Worm (Caenorhabditis elegans) whole organism, late embryonic: ENCODE measurements around the gene F23F12.12.

Source experiments
- K02D7.2 ChIP-seq: sonication (generic microtip); optimal IDR thresholded peaks from 2 replicates; lab custom pipeline; 2017; ENCODE audit warnings: mild to moderate bottlenecking, missing genetic modification characterization, missing compliant biosample characterization
- Y22D7AL.16 ChIP-seq: sonication (generic microtip); optimal IDR thresholded peaks from 2 replicates; lab custom pipeline; 2016; ENCODE audit warnings: missing genetic modification characterization, missing compliant biosample characterization
- ahr-1 ChIP-seq: sonication (generic microtip); optimal IDR thresholded peaks from 2 replicates; lab custom pipeline; 2016; ENCODE audit warnings: missing genetic modification characterization, missing compliant biosample characterization
- ama-1 ChIP-seq: fragments of 150-350 bp; optimal IDR thresholded peaks from 2 replicates; lab custom pipeline; 2014
- ceh-14 ChIP-seq: sonication (generic microtip); optimal IDR thresholded peaks from 2 replicates; lab custom pipeline; 2016; ENCODE audit warnings: missing genotype, missing genetic modification characterization, missing compliant biosample characterization
- ceh-18 ChIP-seq: sonication (generic microtip); optimal IDR thresholded peaks from 2 replicates; lab custom pipeline; 2016; ENCODE audit warnings: missing genetic modification characterization, missing compliant biosample characterization
- ceh-19 ChIP-seq: fragments of 200-800 bp; sonication (Bioruptor generic); optimal IDR thresholded peaks from 2 replicates; lab custom pipeline; 2018; ENCODE audit warnings: mild to moderate bottlenecking, missing genetic modification characterization, missing compliant biosample characterization
- ceh-2 ChIP-seq: sonication (generic microtip); optimal IDR thresholded peaks from 2 replicates; lab custom pipeline; 2016; ENCODE audit warnings: missing genotype, missing genetic modification characterization, missing compliant biosample characterization
- ceh-30 ChIP-seq: fragments of 150-350 bp; optimal IDR thresholded peaks from 2 replicates; lab custom pipeline; 2014; ENCODE audit warnings: missing biosample characterization, missing genetic modification characterization
- ceh-31 ChIP-seq: sonication (generic microtip); optimal IDR thresholded peaks from 2 replicates; lab custom pipeline; 2016; ENCODE audit warnings: missing genetic modification characterization, missing compliant biosample characterization
- ceh-48 ChIP-seq: sonication (generic microtip); optimal IDR thresholded peaks from 2 replicates; lab custom pipeline; 2016; ENCODE audit warnings: missing genetic modification characterization, inconsistent platforms, missing compliant biosample characterization
- ceh-9 ChIP-seq: sonication (generic microtip); optimal IDR thresholded peaks from 2 replicates; lab custom pipeline; 2016; ENCODE audit warnings: mild to moderate bottlenecking, missing genetic modification characterization, inconsistent platforms, missing compliant biosample characterization
- dve-1 ChIP-seq: sonication (generic microtip); optimal IDR thresholded peaks from 2 replicates; lab custom pipeline; 2017; ENCODE audit warnings: antibody characterized with exemption, mild to moderate bottlenecking, missing genetic modification characterization, missing compliant biosample characterization
- ets-4 ChIP-seq: sonication (generic microtip); optimal IDR thresholded peaks from 2 replicates; lab custom pipeline; 2016; ENCODE audit warnings: missing genetic modification characterization, missing compliant biosample characterization
- eyg-1 ChIP-seq: sonication (generic microtip); optimal IDR thresholded peaks from 2 replicates; lab custom pipeline; 2016; ENCODE audit warnings: missing genotype, missing genetic modification characterization, missing compliant biosample characterization
- fax-1 ChIP-seq: sonication (generic microtip); optimal IDR thresholded peaks from 2 replicates; lab custom pipeline; 2016; ENCODE audit warnings: missing genotype, missing genetic modification characterization, missing compliant biosample characterization
- hlh-13 ChIP-seq: fragments of 200-800 bp; sonication (Bioruptor generic); optimal IDR thresholded peaks from 2 replicates; lab custom pipeline; 2018; ENCODE audit warnings: mild to moderate bottlenecking, missing genetic modification characterization, missing compliant biosample characterization
- hlh-15 ChIP-seq: sonication (generic microtip); optimal IDR thresholded peaks from 2 replicates; lab custom pipeline; 2016; ENCODE audit warnings: missing genetic modification characterization, missing compliant biosample characterization
- hlh-6 ChIP-seq: sonication (generic microtip); optimal IDR thresholded peaks from 2 replicates; lab custom pipeline; 2016; ENCODE audit warnings: missing genotype, missing genetic modification characterization, missing compliant biosample characterization
- lim-6 ChIP-seq: sonication (generic microtip); optimal IDR thresholded peaks from 2 replicates; lab custom pipeline; 2016; ENCODE audit warnings: missing genetic modification characterization, missing compliant biosample characterization
- nhr-11 ChIP-seq: fragments of 150-350 bp; optimal IDR thresholded peaks from 2 replicates; lab custom pipeline; 2014; ENCODE audit warnings: missing biosample characterization, missing genetic modification characterization
- nhr-232 ChIP-seq: sonication (generic microtip); optimal IDR thresholded peaks from 2 replicates; lab custom pipeline; 2016; ENCODE audit warnings: missing genetic modification characterization, missing compliant biosample characterization
- pax-1 ChIP-seq: fragments of 150-350 bp; optimal IDR thresholded peaks from 2 replicates; lab custom pipeline; 2014; ENCODE audit warnings: missing biosample characterization, missing genetic modification characterization
- ref-2 ChIP-seq: sonication (generic microtip); optimal IDR thresholded peaks from 2 replicates; lab custom pipeline; 2016; ENCODE audit warnings: missing genetic modification characterization, missing compliant biosample characterization
- rnt-1 ChIP-seq: sonication (generic microtip); optimal IDR thresholded peaks from 2 replicates; lab custom pipeline; 2016; ENCODE audit warnings: missing genetic modification characterization, missing compliant biosample characterization
- sox-4 ChIP-seq: sonication (generic microtip); optimal IDR thresholded peaks from 2 replicates; lab custom pipeline; 2017; ENCODE audit warnings: mild to moderate bottlenecking, missing genetic modification characterization, inconsistent platforms, missing compliant biosample characterization
- tbx-2 ChIP-seq: sonication (generic microtip); optimal IDR thresholded peaks from 2 replicates; lab custom pipeline; 2016; ENCODE audit warnings: missing genetic modification characterization, missing compliant biosample characterization
- tbx-7 ChIP-seq: sonication (generic microtip); optimal IDR thresholded peaks from 2 replicates; lab custom pipeline; 2016; ENCODE audit warnings: missing genotype, missing genetic modification characterization, missing compliant biosample characterization
- ttx-3 ChIP-seq: sonication (generic microtip); optimal IDR thresholded peaks from 2 replicates; lab custom pipeline; 2016; ENCODE audit warnings: missing genetic modification reagents, missing genetic modification characterization, missing compliant biosample characterization
- unc-86 ChIP-seq: sonication (generic microtip); optimal IDR thresholded peaks from 2 replicates; lab custom pipeline; 2016; ENCODE audit warnings: missing genetic modification characterization, missing compliant biosample characterization
- zip-5 ChIP-seq: sonication (generic microtip); optimal IDR thresholded peaks from 2 replicates; lab custom pipeline; 2016; ENCODE audit warnings: missing genetic modification characterization, missing compliant biosample characterization
- ztf-16 ChIP-seq: sonication (generic microtip); optimal IDR thresholded peaks from 2 replicates; lab custom pipeline; 2017; ENCODE audit warnings: missing genetic modification characterization, missing compliant biosample characterization

Gene F23F12.12

ce11 chrIII:6464113-6464571 is 43.8 kb upstream of the F23F12.12 start (continued):
- peak; percentile 47 for TF ChIP-seq ceh-2 (tag; lab: Kevin White, UChicago)
- TF ChIP-seq tbx-2: peak; percentile 74
- TF ChIP-seq tbx-7 (tag; lab: Kevin White, UChicago): no peak
- peak; percentile 83 for TF ChIP-seq ceh-18 (tag; lab: Kevin White, UChicago)
- TF ChIP-seq hlh-6: no peak
- TF ChIP-seq, all 69 proteins: peak for 24

DNA sequence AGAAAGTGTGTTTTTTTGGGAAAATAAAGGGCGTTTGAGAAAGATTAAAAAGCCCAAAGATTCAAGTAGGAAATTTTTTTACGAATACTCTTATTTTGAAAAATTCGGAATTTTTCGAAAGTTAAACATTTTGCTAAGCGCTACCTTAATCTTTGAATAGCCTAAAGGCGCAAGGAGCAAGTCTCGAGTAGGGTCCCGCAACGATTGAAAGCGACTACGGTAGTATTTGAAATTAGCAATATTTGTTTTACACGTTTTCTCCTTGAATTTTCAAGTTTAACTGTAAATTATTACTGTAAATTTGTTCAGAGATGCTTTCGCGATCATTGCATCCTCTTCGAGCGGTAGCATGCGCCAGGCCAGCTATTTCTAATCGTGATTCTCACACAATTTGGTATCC is 43.0 kb upstream of the F23F12.12 start, which contains the start of gene nduf-2.2:
Gene nduf-2.2, plus strand, starts transcription at position 310 of the 400 bp plus-strand sequence.
- TF ChIP-seq ama-1 (lab: Kevin White, UChicago) (no peak), ceh-48 (tag; lab: Kevin White, UChicago) (no peak), zip-5 (tag; lab: Kevin White, UChicago) (no peak), lim-6 (tag; lab: Kevin White, UChicago) (no peak), ceh-14 (tag; lab: Kevin White, UChicago) (no peak), ceh-31 (tag; lab: Kevin White, UChicago) (no peak), ceh-9 (no peak), hlh-13 (GFP tag; lab: Kevin White, UChicago) (no peak), unc-86 (tag; lab: Kevin White, UChicago) (no peak), tbx-2 (no peak), fax-1 (no peak), pax-1 (no peak)

- TF ChIP-seq nhr-11 (tag; lab: Kevin White, UChicago) (no peak), fax-1 (no peak), lim-6 (tag; lab: Kevin White, UChicago) (no peak), ahr-1 (tag; lab: Kevin White, UChicago) (no peak), Y22D7AL.16 (tag; lab: Kevin White, UChicago) (no peak)
These were observed 40.9 kb upstream of the F23F12.12 start, which contains the start of gene T26A5.2 for ce11 chrIII:6467005-6467404. Gene T26A5.2, plus strand, starts transcription at chrIII:6467305.

ce11 chrIII:6471451-6471850 is 36.5 kb upstream of the F23F12.12 start, which contains the start of gene wht-6:
Gene wht-6, plus strand, starts transcription at chrIII:6471751.
- TF ChIP-seq ttx-3 (tag; lab: Kevin White, UChicago) (no peak), K02D7.2 (tag; lab: Kevin White, UChicago) (no peak), ets-4 (tag; lab: Kevin White, UChicago) (no peak), ceh-31 (tag; lab: Kevin White, UChicago) (no peak), ceh-30 (tag; lab: Kevin White, UChicago) (no peak), rnt-1 (tag; lab: Kevin White, UChicago) (no peak), ceh-19 (GFP tag; lab: Kevin White, UChicago) (no peak), ama-1 (lab: Kevin White, UChicago) (no peak)
- TF ChIP-seq, all 69 proteins: peak for 0

ce11 chrIII:6476380-6476779 is 31.6 kb upstream of the F23F12.12 start:
- TF ChIP-seq hlh-15 (tag; lab: Kevin White, UChicago) (no peak), fax-1 (no peak), ref-2 (peak; percentile 71), ahr-1 (tag; lab: Kevin White, UChicago) (no peak), eyg-1 (tag; lab: Kevin White, UChicago) (no peak), sox-4 (no peak)
- TF ChIP-seq, all 69 proteins: peak for 1

DNA sequence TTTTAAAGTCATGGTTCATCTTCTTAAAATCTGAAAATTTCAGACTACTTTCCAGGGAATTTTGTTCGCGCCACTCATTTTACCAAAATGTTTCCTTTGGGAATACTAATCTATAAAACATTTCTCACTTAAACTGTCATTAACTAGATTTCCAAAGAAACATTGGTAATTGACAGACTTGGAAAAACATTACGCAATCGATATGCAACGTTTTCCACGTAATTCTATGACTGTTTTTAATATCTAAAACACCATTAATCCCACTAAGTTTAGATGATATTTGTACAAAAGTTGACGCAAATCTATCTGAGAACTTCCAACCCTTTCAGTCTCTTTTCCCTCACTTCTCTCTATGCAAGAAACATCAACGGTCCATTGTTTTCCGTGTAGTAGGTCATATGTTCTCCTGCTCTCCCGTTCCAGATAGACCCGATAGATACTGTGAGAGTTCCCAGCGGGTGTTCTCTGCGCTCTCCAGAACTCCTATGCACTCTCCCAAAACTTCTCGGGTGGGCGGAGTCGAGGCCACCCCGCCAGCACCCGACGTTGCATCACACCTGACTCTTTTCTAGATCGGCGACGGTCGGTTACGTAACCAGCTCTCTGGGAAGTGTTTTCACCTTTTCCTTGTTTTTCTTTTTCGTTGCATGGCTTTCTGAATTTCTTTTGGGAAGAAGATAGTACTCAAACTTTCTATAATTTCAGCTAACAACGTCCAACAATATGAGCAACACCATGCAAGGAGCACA is 29.5 kb upstream of the F23F12.12 start, which contains the start of gene zip-8:
Gene zip-8, plus strand, starts transcription at position 700 of the 749 bp plus-strand sequence.
- TF ChIP-seq ama-1 (lab: Kevin White, UChicago): no peak
- no peak for TF ChIP-seq ceh-19 (GFP tag; lab: Kevin White, UChicago)
- TF ChIP-seq nhr-232 (tag; lab: Kevin White, UChicago): no peak
- no peak for TF ChIP-seq hlh-15 (tag; lab: Kevin White, UChicago)
- TF ChIP-seq dve-1: no peak
- TF ChIP-seq ztf-16 (tag; lab: Kevin White, UChicago): no peak
